Worm (Caenorhabditis elegans) whole organism, midembryonic: Measurements from ENCODE around the gene F19G12.1.

Experiments used
- T22C8.4 ChIP-seq: fragments of 200-800 bp; sonication (Bioruptor generic); IDR thresholded peaks from 2 replicates; pipeline ENCODE4 v1.3.6; 2022; ENCODE audit warnings: missing genetic modification characterization, missing compliant biosample characterization
- cog-1 ChIP-seq: sonication (generic microtip); optimal IDR thresholded peaks from 2 replicates; lab custom pipeline; 2016; ENCODE audit warnings: missing genetic modification characterization, missing compliant biosample characterization
- flt-1 ChIP-seq: fragments of 200-800 bp; sonication (Bioruptor generic); IDR thresholded peaks from 2 replicates; pipeline ENCODE4 v1.3.6; 2022; ENCODE audit warnings: missing genetic modification characterization, missing compliant biosample characterization
- klf-2 ChIP-seq: fragments of 200-800 bp; sonication (Bioruptor generic); conservative IDR thresholded peaks from 2 replicates; pipeline ENCODE4 v1.3.6; 2022; ENCODE audit warnings: missing genetic modification reagents, missing genetic modification characterization, missing compliant biosample characterization
- med-1 ChIP-seq: sonication (generic microtip); optimal IDR thresholded peaks from 2 replicates; lab custom pipeline; 2017; ENCODE audit warnings: missing genetic modification characterization, mild to moderate bottlenecking, missing compliant biosample characterization, antibody characterized with exemption, missing genetic modification reagents; ENCODE audit not compliant: insufficient read depth
- ref-1 ChIP-seq: fragments of 200-800 bp; sonication (Bioruptor generic); conservative IDR thresholded peaks from 2 replicates; pipeline ENCODE4 v1.3.6; 2022; ENCODE audit warnings: missing genetic modification reagents, missing genetic modification characterization, missing compliant biosample characterization
- tab-1 ChIP-seq: fragments of 200-800 bp; sonication (Bioruptor generic); IDR thresholded peaks from 2 replicates; pipeline ENCODE4 v1.3.6; 2022; ENCODE audit warnings: missing genetic modification characterization, missing compliant biosample characterization
- ztf-23 ChIP-seq: fragments of 200-800 bp; sonication (Bioruptor generic); IDR thresholded peaks from 2 replicates; pipeline ENCODE4 v1.3.6; 2022; ENCODE audit warnings: missing genetic modification reagents, missing genetic modification characterization, missing compliant biosample characterization
- ztf-29 ChIP-seq: fragments of 200-800 bp; sonication (Bioruptor generic); IDR thresholded peaks from 2 replicates; pipeline ENCODE4 v1.3.6; 2022; ENCODE audit warnings: missing genetic modification reagents, missing genetic modification characterization, missing compliant biosample characterization

Gene F19G12.1

DNA sequence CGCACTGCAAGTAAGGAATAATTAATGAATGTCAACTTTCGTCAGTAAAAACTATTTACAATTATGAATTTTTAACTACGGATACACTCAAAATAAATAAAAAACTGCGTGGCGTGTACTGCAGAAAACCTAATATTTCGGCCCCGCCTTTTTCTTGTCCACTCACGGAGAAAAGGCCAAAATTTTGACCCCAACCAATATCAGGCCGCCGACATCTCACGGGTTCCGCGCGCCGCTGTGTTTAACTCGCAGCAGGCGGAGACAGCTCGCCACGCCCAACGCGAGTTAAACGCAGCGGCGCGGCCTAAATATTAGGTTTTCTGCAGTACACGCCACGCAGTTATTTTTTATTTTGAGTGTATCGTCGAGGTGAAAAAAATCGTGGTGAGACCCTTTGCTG, 40.4 kb downstream of the F19G12.1 start:
- no peak for TF ChIP-seq ztf-23 (GFP tag; lab: Robert Waterston, UW)
- no peak for TF ChIP-seq med-1
- TF ChIP-seq klf-2 (GFP tag; lab: Robert Waterston, UW) = 0 out of 2 replicates have a peak, but pooled peaks have one; percentile 20
- TF ChIP-seq ztf-29 (GFP tag; lab: Robert Waterston, UW) = no peak
- no peak for TF ChIP-seq ref-1 (GFP tag; lab: Robert Waterston, UW)

DNA sequence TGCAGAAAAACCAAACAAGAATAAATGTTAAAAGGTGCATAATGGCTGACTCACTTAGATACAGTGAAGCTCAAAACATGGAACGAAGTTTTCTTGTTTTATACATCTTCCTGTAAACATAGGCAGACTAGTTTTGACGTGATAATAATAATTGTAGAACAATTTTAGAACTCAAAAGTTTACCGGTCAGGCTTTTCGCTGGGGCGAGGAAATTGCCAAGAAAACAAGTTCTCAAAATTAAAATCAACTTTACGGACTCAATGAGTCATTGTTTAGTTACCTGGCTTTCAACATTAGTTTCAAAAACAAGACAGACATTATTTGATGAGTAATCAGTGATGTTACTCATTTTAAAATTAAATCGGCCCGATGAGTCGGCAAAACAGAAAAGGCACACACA, 42.1 kb downstream of the F19G12.1 start, which contains the start of gene D1005.5:
Gene D1005.5, minus strand, starts transcription at position 101 of the 400 bp plus-strand sequence.
- TF ChIP-seq ref-1 (GFP tag; lab: Robert Waterston, UW) (no peak), tab-1 (GFP tag; lab: Robert Waterston, UW) (no peak), ztf-23 (GFP tag; lab: Robert Waterston, UW) (no peak), med-1 (no peak), flt-1 (GFP tag; lab: Robert Waterston, UW) (no peak), T22C8.4 (GFP tag; lab: Robert Waterston, UW) (no peak), cog-1 (tag; lab: Kevin White, UChicago) (no peak), klf-2 (GFP tag; lab: Robert Waterston, UW) (no peak), ztf-29 (GFP tag; lab: Robert Waterston, UW) (no peak)

DNA sequence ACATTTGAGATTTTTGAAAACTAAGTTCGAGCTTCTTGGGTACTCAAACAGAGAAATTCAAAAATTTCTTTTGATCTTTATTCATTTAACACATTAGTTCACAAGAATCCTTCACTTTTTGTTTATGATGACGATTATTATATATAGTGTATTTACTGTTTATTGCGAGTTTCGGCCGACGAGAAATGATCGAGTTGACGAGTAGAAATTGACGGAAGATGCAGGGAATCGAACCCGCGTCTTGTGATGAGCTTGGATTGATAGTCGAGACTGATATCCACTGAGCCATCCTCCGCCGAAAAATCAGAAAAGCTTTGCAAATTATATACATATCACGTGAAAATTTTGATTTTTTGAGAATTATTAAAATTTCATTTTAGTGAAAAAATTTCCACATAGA, 43.0 kb downstream of the F19G12.1 start:
- TF ChIP-seq klf-2 (GFP tag; lab: Robert Waterston, UW) (no peak), flt-1 (GFP tag; lab: Robert Waterston, UW) (no peak), ztf-23 (GFP tag; lab: Robert Waterston, UW) (no peak), med-1 (no peak), tab-1 (GFP tag; lab: Robert Waterston, UW) (no peak), ref-1 (GFP tag; lab: Robert Waterston, UW) (no peak), T22C8.4 (GFP tag; lab: Robert Waterston, UW) (no peak), cog-1 (tag; lab: Kevin White, UChicago) (no peak), ztf-29 (GFP tag; lab: Robert Waterston, UW) (no peak)

DNA sequence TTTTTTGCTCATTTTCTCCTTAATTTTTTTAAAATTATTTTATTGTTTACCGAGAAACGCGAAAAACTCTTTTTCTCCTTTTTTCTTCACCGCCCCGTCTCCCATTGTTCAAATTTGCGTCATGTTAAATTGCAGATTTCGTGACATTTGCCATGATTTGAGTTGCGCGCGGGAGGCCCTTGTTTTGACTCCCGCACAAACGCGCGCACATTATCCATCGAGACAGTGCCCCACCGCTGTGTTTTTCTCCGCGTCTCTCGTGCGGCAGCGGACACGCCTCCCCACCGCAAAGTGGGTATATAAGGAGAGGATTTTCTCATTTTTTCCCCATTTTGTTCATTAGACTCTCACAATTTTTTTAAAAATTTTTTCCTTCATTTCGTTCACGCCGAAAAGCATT, 45.2 kb downstream of the F19G12.1 start:
- TF ChIP-seq cog-1 (tag; lab: Kevin White, UChicago) = no peak
- no peak for TF ChIP-seq flt-1 (GFP tag; lab: Robert Waterston, UW)
- TF ChIP-seq ztf-29 (GFP tag; lab: Robert Waterston, UW) = no peak
- no peak for TF ChIP-seq klf-2 (GFP tag; lab: Robert Waterston, UW)
- TF ChIP-seq T22C8.4 (GFP tag; lab: Robert Waterston, UW) = no peak
- no peak for TF ChIP-seq med-1
- TF ChIP-seq tab-1 (GFP tag; lab: Robert Waterston, UW) = no peak
- TF ChIP-seq ref-1 (GFP tag; lab: Robert Waterston, UW) = no peak
- TF ChIP-seq ztf-23 (GFP tag; lab: Robert Waterston, UW) = no peak

DNA sequence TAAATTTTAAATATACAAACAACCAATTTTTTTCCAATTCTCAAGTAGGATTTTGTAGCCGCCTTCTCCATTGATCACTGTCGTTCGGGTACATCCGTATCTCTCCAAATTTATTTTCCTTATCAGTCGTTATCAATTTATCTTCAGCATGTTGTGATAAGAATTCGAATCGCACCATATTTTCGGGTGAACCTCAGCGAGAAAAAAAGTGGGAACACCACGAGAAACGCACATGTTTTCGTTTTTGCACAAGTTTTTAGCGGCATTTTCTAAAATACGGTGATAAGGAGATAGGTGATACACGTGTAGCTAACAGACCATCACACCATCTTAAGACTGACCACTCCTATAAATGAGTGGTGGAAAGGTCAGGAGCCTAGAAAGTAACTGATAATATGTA, 47.1 kb downstream of the F19G12.1 start:
- TF ChIP-seq ref-1 (GFP tag; lab: Robert Waterston, UW) = no peak
- no peak for TF ChIP-seq cog-1 (tag; lab: Kevin White, UChicago)
- no peak for TF ChIP-seq ztf-23 (GFP tag; lab: Robert Waterston, UW)
- no peak for TF ChIP-seq tab-1 (GFP tag; lab: Robert Waterston, UW)
- no peak for TF ChIP-seq ztf-29 (GFP tag; lab: Robert Waterston, UW)
- no peak for TF ChIP-seq klf-2 (GFP tag; lab: Robert Waterston, UW)
- TF ChIP-seq T22C8.4 (GFP tag; lab: Robert Waterston, UW) = no peak
- no peak for TF ChIP-seq flt-1 (GFP tag; lab: Robert Waterston, UW)
- no peak for TF ChIP-seq med-1

DNA sequence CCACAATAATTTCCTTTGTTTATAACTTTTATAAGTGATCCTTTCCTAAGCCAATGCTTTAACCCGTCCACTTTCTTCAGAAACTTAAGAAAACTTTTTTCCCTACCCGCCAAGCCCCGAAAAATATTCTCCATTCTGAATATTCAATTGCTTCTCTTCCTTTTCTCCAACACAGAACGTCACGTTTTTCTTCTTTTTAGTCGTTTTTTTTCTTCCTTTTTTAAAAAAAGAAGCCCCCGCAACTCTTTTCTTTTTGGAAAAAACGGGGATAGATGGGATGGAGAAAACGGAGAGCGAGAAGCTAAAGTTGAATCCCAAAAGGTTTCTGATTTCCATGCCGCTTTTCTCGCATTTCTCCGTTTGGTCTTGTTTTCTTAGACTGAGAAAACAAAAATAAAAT, 47.8 kb downstream of the F19G12.1 start:
- TF ChIP-seq tab-1 (GFP tag; lab: Robert Waterston, UW) (no peak), T22C8.4 (GFP tag; lab: Robert Waterston, UW) (no peak), cog-1 (tag; lab: Kevin White, UChicago) (no peak), med-1 (no peak)

DNA sequence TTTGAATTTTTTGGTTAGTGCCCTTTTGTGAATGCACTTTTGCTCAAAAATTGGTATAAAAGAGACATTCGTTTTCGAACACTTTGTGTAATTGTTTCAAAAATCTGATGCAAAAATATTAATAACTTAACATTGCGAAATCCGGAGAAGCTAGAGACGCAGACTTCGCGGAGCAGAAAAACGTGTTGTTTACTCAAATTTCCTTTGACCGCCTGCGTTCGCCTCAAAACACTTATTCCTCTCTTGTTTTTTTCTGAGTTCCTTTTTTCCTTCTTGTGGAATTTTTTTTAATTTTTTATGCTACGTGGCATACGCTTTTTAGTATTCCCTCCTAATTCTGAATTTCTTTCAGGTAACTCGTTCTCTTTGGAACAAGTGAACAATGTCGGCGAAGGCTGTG, 48.4 kb downstream of the F19G12.1 start, which contains the start of gene acly-1:
Gene acly-1, plus strand, starts transcription at position 353 of the 400 bp plus-strand sequence.
- no peak for TF ChIP-seq klf-2 (GFP tag; lab: Robert Waterston, UW)
- TF ChIP-seq ref-1 (GFP tag; lab: Robert Waterston, UW) = no peak
- no peak for TF ChIP-seq flt-1 (GFP tag; lab: Robert Waterston, UW)
- TF ChIP-seq ztf-23 (GFP tag; lab: Robert Waterston, UW) = no peak
- no peak for TF ChIP-seq T22C8.4 (GFP tag; lab: Robert Waterston, UW)
- TF ChIP-seq ztf-29 (GFP tag; lab: Robert Waterston, UW) = no peak
- TF ChIP-seq cog-1 (tag; lab: Kevin White, UChicago) = no peak

DNA sequence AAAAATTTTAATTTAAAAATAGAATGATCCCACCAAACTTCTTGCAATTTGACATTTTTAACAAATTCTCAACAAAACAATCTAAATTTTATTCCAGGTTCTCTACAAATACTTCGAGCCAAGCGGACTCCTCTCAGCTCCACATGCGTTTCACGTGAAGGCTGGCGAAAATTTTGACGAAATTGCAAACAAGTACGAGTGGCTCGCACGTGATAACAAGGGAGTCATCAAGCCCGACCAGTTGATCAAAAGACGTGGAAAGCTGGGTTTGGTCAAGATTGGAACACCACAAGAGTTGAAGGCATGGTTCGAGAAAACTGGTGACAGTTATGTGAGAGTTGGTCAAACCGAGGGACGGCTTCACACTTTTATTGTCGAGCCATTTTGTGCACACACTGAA, 48.8 kb downstream of the F19G12.1 start:
- TF ChIP-seq ztf-23 (GFP tag; lab: Robert Waterston, UW) = no peak
- TF ChIP-seq tab-1 (GFP tag; lab: Robert Waterston, UW) = no peak
- TF ChIP-seq ztf-29 (GFP tag; lab: Robert Waterston, UW) = no peak
- TF ChIP-seq cog-1 (tag; lab: Kevin White, UChicago) = no peak
- no peak for TF ChIP-seq klf-2 (GFP tag; lab: Robert Waterston, UW)
- no peak for TF ChIP-seq T22C8.4 (GFP tag; lab: Robert Waterston, UW)

DNA sequence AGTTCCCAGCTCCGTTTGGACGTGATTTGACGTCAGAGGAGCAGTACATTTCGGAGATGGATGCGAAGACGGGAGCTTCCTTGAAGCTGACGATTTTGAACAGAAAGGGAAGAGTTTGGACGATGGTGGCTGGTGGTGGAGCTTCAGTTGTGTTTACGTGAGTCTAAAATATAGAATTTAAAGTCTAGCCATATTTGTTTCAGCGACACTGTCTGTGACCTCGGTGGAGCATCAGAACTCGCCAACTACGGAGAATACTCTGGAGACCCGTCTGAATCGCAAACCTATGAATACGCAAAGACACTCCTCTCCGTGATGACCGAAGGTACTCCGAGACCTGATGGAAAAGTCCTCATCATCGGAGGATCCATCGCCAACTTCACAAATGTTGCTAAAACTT, 49.8 kb downstream of the F19G12.1 start:
- no peak for TF ChIP-seq tab-1 (GFP tag; lab: Robert Waterston, UW)
- TF ChIP-seq ztf-23 (GFP tag; lab: Robert Waterston, UW) = no peak
- no peak for TF ChIP-seq T22C8.4 (GFP tag; lab: Robert Waterston, UW)
